Worm (Caenorhabditis elegans) whole organism, late embryonic: ENCODE results near the gene F29G9.1.

Experiments used
- C08G9.2 ChIP-seq: sonication (generic microtip); optimal IDR thresholded peaks from 2 replicates; lab custom pipeline; 2016; ENCODE audit warnings: mild to moderate bottlenecking, missing genetic modification characterization, moderate library complexity, missing compliant biosample characterization
- C38D4.7 ChIP-seq: fragments of 200-800 bp; sonication (Bioruptor generic); optimal IDR thresholded peaks from 2 replicates; lab custom pipeline; 2018; ENCODE audit warnings: mild to moderate bottlenecking, missing genetic modification characterization, moderate library complexity, missing compliant biosample characterization
- K02D7.2 ChIP-seq: sonication (generic microtip); optimal IDR thresholded peaks from 2 replicates; lab custom pipeline; 2017; ENCODE audit warnings: mild to moderate bottlenecking, missing genetic modification characterization, missing compliant biosample characterization
- Y22D7AL.16 ChIP-seq: sonication (generic microtip); optimal IDR thresholded peaks from 2 replicates; lab custom pipeline; 2016; ENCODE audit warnings: missing genetic modification characterization, missing compliant biosample characterization
- ama-1 ChIP-seq: fragments of 150-350 bp; optimal IDR thresholded peaks from 2 replicates; lab custom pipeline; 2014
- ceh-14 ChIP-seq: sonication (generic microtip); optimal IDR thresholded peaks from 2 replicates; lab custom pipeline; 2016; ENCODE audit warnings: missing genotype, missing genetic modification characterization, missing compliant biosample characterization
- ceh-18 ChIP-seq: sonication (generic microtip); optimal IDR thresholded peaks from 2 replicates; lab custom pipeline; 2016; ENCODE audit warnings: missing genetic modification characterization, missing compliant biosample characterization
- ceh-19 ChIP-seq: fragments of 200-800 bp; sonication (Bioruptor generic); optimal IDR thresholded peaks from 2 replicates; lab custom pipeline; 2018; ENCODE audit warnings: mild to moderate bottlenecking, missing genetic modification characterization, missing compliant biosample characterization
- ceh-2 ChIP-seq: sonication (generic microtip); optimal IDR thresholded peaks from 2 replicates; lab custom pipeline; 2016; ENCODE audit warnings: missing genotype, missing genetic modification characterization, missing compliant biosample characterization
- ceh-22 ChIP-seq: sonication (generic microtip); optimal IDR thresholded peaks from 2 replicates; lab custom pipeline; 2017; ENCODE audit warnings: missing biosample characterization, missing genetic modification characterization
- ceh-31 ChIP-seq: sonication (generic microtip); optimal IDR thresholded peaks from 2 replicates; lab custom pipeline; 2016; ENCODE audit warnings: missing genetic modification characterization, missing compliant biosample characterization
- ceh-9 ChIP-seq: sonication (generic microtip); optimal IDR thresholded peaks from 2 replicates; lab custom pipeline; 2016; ENCODE audit warnings: mild to moderate bottlenecking, missing genetic modification characterization, inconsistent platforms, missing compliant biosample characterization
- dmd-4 ChIP-seq: sonication (generic microtip); optimal IDR thresholded peaks from 2 replicates; lab custom pipeline; 2016; ENCODE audit warnings: borderline replicate concordance, missing genetic modification characterization, missing compliant biosample characterization
- elt-4 ChIP-seq: sonication (generic microtip); optimal IDR thresholded peaks from 2 replicates; lab custom pipeline; 2016; ENCODE audit warnings: missing genetic modification characterization, missing compliant biosample characterization
- eyg-1 ChIP-seq: sonication (generic microtip); optimal IDR thresholded peaks from 2 replicates; lab custom pipeline; 2016; ENCODE audit warnings: missing genotype, missing genetic modification characterization, missing compliant biosample characterization
- fax-1 ChIP-seq: sonication (generic microtip); optimal IDR thresholded peaks from 2 replicates; lab custom pipeline; 2016; ENCODE audit warnings: missing genotype, missing genetic modification characterization, missing compliant biosample characterization
- hlh-13 ChIP-seq: fragments of 200-800 bp; sonication (Bioruptor generic); optimal IDR thresholded peaks from 2 replicates; lab custom pipeline; 2018; ENCODE audit warnings: mild to moderate bottlenecking, missing genetic modification characterization, missing compliant biosample characterization
- hlh-6 ChIP-seq: sonication (generic microtip); optimal IDR thresholded peaks from 2 replicates; lab custom pipeline; 2016; ENCODE audit warnings: missing genotype, missing genetic modification characterization, missing compliant biosample characterization
- madf-2 ChIP-seq: sonication (generic microtip); optimal IDR thresholded peaks from 2 replicates; lab custom pipeline; 2017; ENCODE audit warnings: missing genetic modification characterization, missing compliant biosample characterization
- mec-3 ChIP-seq: sonication (generic microtip); optimal IDR thresholded peaks from 2 replicates; lab custom pipeline; 2016; ENCODE audit warnings: borderline replicate concordance, missing genetic modification characterization, missing compliant biosample characterization
- nhr-11 ChIP-seq: fragments of 150-350 bp; optimal IDR thresholded peaks from 2 replicates; lab custom pipeline; 2014; ENCODE audit warnings: missing biosample characterization, missing genetic modification characterization
- pag-3 ChIP-seq: sonication (generic microtip); optimal IDR thresholded peaks from 2 replicates; lab custom pipeline; 2016; ENCODE audit warnings: missing compliant biosample characterization, missing genetic modification characterization, borderline replicate concordance
- pat-9 ChIP-seq: fragments of 200-800 bp; sonication (Bioruptor generic); optimal IDR thresholded peaks from 2 replicates; lab custom pipeline; 2018; ENCODE audit warnings: mild to moderate bottlenecking, missing genetic modification characterization, moderate library complexity, missing compliant biosample characterization
- pax-1 ChIP-seq: fragments of 150-350 bp; optimal IDR thresholded peaks from 2 replicates; lab custom pipeline; 2014; ENCODE audit warnings: missing biosample characterization, missing genetic modification characterization
- pha-2 ChIP-seq: sonication (generic microtip); optimal IDR thresholded peaks from 2 replicates; lab custom pipeline; 2017; ENCODE audit warnings: mild to moderate bottlenecking, missing genetic modification characterization, missing compliant biosample characterization
- ref-2 ChIP-seq: sonication (generic microtip); optimal IDR thresholded peaks from 2 replicates; lab custom pipeline; 2016; ENCODE audit warnings: missing genetic modification characterization, missing compliant biosample characterization
- rnt-1 ChIP-seq: sonication (generic microtip); optimal IDR thresholded peaks from 2 replicates; lab custom pipeline; 2016; ENCODE audit warnings: missing genetic modification characterization, missing compliant biosample characterization
- sox-2 ChIP-seq: fragments of 200-800 bp; sonication (Bioruptor generic); IDR thresholded peaks from 2 replicates; pipeline ENCODE4 v1.3.6; 2022; ENCODE audit warnings: missing genetic modification reagents, missing genetic modification characterization, missing compliant biosample characterization
- sox-4 ChIP-seq: sonication (generic microtip); optimal IDR thresholded peaks from 2 replicates; lab custom pipeline; 2017; ENCODE audit warnings: mild to moderate bottlenecking, missing genetic modification characterization, inconsistent platforms, missing compliant biosample characterization
- syd-9 ChIP-seq: sonication (generic microtip); optimal IDR thresholded peaks from 2 replicates; lab custom pipeline; 2016; ENCODE audit warnings: mild to moderate bottlenecking, missing genetic modification characterization, moderate library complexity, missing compliant biosample characterization
- tbx-2 ChIP-seq: sonication (generic microtip); optimal IDR thresholded peaks from 2 replicates; lab custom pipeline; 2016; ENCODE audit warnings: missing genetic modification characterization, missing compliant biosample characterization
- ttx-3 ChIP-seq: sonication (generic microtip); optimal IDR thresholded peaks from 2 replicates; lab custom pipeline; 2016; ENCODE audit warnings: missing genetic modification reagents, missing genetic modification characterization, missing compliant biosample characterization
- unc-42 ChIP-seq: sonication (generic microtip); optimal IDR thresholded peaks from 2 replicates; lab custom pipeline; 2016; ENCODE audit warnings: missing genotype, missing genetic modification characterization, missing compliant biosample characterization
- unc-55 ChIP-seq: sonication (generic microtip); optimal IDR thresholded peaks from 2 replicates; lab custom pipeline; 2017; ENCODE audit warnings: missing biosample characterization, missing genetic modification reagents, missing genetic modification characterization
- unc-86 ChIP-seq: sonication (generic microtip); optimal IDR thresholded peaks from 2 replicates; lab custom pipeline; 2016; ENCODE audit warnings: missing genetic modification characterization, missing compliant biosample characterization
- zip-5 ChIP-seq: sonication (generic microtip); optimal IDR thresholded peaks from 2 replicates; lab custom pipeline; 2016; ENCODE audit warnings: missing genetic modification characterization, missing compliant biosample characterization
- ztf-16 ChIP-seq: sonication (generic microtip); optimal IDR thresholded peaks from 2 replicates; lab custom pipeline; 2017; ENCODE audit warnings: missing genetic modification characterization, missing compliant biosample characterization

F29G9.1 gene

DNA sequence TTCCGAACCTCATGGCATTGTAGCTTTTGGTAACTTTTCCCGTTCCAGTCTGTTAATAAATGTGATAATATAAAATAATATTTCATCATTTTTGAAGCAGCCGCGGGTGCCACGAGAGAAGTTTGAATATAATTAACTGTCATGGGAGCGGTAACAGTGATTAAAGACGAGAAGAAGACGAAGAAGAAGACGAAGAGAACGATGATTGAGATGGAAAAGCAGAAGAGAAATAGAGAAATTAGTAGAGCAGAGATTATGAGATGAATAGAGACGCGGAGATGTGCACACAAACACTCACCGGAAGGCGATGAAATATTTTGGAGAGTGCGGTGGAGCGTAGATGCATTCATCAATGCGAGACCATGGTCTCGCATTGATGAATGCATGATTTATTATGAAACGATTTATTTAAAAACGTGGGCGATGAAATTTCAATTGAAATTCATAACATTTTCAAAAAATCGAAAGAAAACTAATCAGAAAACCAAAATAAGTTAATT lies 14.3 kb downstream of the F29G9.1 start, which contains the start of gene seip-1 (continued):
- TF ChIP-seq hlh-6 (tag; lab: Kevin White, UChicago) (no peak), ceh-9 (tag; lab: Kevin White, UChicago) (no peak), rnt-1 (tag; lab: Kevin White, UChicago) (peak; percentile 38), C38D4.7 (GFP tag; lab: Kevin White, UChicago) (no peak), ztf-16 (tag; lab: Kevin White, UChicago) (no peak), ceh-22 (no peak), pat-9 (tag; lab: Kevin White, UChicago) (no peak), unc-42 (tag; lab: Kevin White, UChicago) (peak; percentile 76), syd-9 (tag; lab: Kevin White, UChicago) (no peak), ceh-18 (tag; lab: Kevin White, UChicago) (peak; percentile 44), ttx-3 (tag; lab: Kevin White, UChicago) (no peak), unc-86 (tag; lab: Kevin White, UChicago) (no peak), ceh-2 (peak; percentile 28), C08G9.2 (tag; lab: Kevin White, UChicago) (no peak), hlh-13 (GFP tag; lab: Kevin White, UChicago) (no peak), mec-3 (tag; lab: Kevin White, UChicago) (no peak)

ce11 chrV:6055289-6055688 lies 16.4 kb downstream of the F29G9.1 start, which contains the start of gene srd-20:
srd-20 (plus strand) TSS chrV:6055589.
- TF ChIP-seq elt-4 (tag; lab: Kevin White, UChicago) (no peak), sox-4 (tag; lab: Kevin White, UChicago) (no peak), ama-1 (lab: Kevin White, UChicago) (no peak)

DNA sequence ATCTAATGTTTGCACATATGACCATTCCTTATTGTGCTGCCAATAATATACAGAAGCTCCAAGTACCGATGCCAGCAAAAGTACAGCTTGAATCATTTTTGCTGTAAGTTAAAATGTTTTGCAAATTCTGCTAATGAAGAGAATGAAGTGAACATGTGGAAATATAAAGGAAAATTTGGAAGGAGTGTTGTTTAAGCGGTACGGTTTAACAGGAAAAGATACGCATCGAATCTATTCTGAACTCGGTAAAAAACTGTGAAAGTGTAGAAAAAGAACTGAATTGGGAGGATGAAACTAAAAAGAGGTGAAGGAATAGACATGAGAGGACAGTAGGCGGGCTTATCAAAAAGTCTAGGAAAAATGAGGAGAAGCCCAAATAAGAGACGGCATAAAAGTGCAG lies 24.4 kb downstream of the F29G9.1 start, which contains the start of gene Y38A10A.2:
Gene Y38A10A.2, minus strand, starts transcription at position 101 of the 400 bp plus-strand sequence.
- TF ChIP-seq rnt-1 (tag; lab: Kevin White, UChicago) (no peak), unc-86 (tag; lab: Kevin White, UChicago) (no peak), ceh-19 (no peak), pag-3 (tag; lab: Kevin White, UChicago) (no peak), pax-1 (tag; lab: Kevin White, UChicago) (no peak), nhr-11 (tag; lab: Kevin White, UChicago) (no peak), K02D7.2 (no peak), C38D4.7 (GFP tag; lab: Kevin White, UChicago) (no peak), zip-5 (no peak), sox-2 (GFP tag; lab: Robert Waterston, UW) (no peak), syd-9 (tag; lab: Kevin White, UChicago) (no peak), pha-2 (tag; lab: Kevin White, UChicago) (no peak), fax-1 (tag; lab: Kevin White, UChicago) (no peak), ceh-14 (no peak), dmd-4 (tag; lab: Kevin White, UChicago) (no peak), mec-3 (tag; lab: Kevin White, UChicago) (no peak), ceh-2 (no peak)

- TF ChIP-seq sox-4 (tag; lab: Kevin White, UChicago) = no peak
- no peak for TF ChIP-seq madf-2
- TF ChIP-seq ref-2 = no peak
- no peak for TF ChIP-seq ceh-18 (tag; lab: Kevin White, UChicago)
- no peak for TF ChIP-seq ztf-16 (tag; lab: Kevin White, UChicago)
- TF ChIP-seq eyg-1 = no peak
- no peak for TF ChIP-seq tbx-2
- TF ChIP-seq ceh-31 (tag; lab: Kevin White, UChicago) = no peak
- TF ChIP-seq ttx-3 (tag; lab: Kevin White, UChicago) = no peak
- no peak for TF ChIP-seq Y22D7AL.16
- no peak for TF ChIP-seq fax-1 (tag; lab: Kevin White, UChicago)
- TF ChIP-seq unc-55 (GFP tag; lab: Kevin White, UChicago) = no peak
Measured at ce11 chrV:6067112-6067511, 28.2 kb downstream of the F29G9.1 start, which contains the start of gene srh-10. srh-10 (minus strand) TSS chrV:6067140.
